Worm (Caenorhabditis elegans): ENCODE data around the gene ugt-65.

ugt-65 gene

DNA sequence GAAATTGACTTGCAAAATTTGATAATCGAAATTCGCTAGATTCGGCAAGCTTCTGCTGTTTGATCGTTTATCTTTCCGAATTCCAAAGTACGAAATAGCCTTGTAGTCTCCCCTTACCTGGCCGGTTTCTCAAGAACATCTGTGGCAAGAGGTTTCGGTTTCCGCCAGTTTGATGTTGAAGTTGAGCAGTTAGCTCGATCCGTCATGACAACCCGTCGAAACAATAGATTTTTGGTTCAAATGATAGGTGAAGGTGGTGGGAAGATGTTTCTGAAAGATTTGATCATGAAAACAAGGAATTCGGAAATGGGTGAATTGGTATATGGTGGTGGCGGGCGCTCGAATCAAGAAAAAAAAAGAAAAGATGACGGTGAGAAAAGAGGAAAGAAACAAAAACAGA lies 22.0 kb upstream of the ugt-65 start, which contains the start of gene acs-20:
Gene acs-20, minus strand, starts transcription at position 270 of the 400 bp plus-strand sequence.
- TF ChIP-seq ama-1 (optimal IDR thresholded peaks at IDR 0.05), result peak; percentile 1
- no peak for TF ChIP-seq dmd-9 (GFP tag; IDR thresholded peaks at IDR 0.05)
- TF ChIP-seq dve-1 (tag; optimal IDR thresholded peaks at IDR 0.05; ENCODE audit: insufficient read depth), result no peak
- TF ChIP-seq fos-1 (tag; optimal IDR thresholded peaks at IDR 0.05), result no peak
- no peak for TF ChIP-seq gei-8 (GFP tag; optimal IDR thresholded peaks at IDR 0.05)
- no peak for TF ChIP-seq ceh-20 (GFP tag; IDR thresholded peaks at IDR 0.05)
- TF ChIP-seq unc-62 (GFP tag; optimal IDR thresholded peaks at IDR 0.05 in 1 of 2), result peak in 1 of 2 experiments; percentile 76
- no peak for TF ChIP-seq unc-62 (tag; optimal IDR thresholded peaks at IDR 0.05)

DNA sequence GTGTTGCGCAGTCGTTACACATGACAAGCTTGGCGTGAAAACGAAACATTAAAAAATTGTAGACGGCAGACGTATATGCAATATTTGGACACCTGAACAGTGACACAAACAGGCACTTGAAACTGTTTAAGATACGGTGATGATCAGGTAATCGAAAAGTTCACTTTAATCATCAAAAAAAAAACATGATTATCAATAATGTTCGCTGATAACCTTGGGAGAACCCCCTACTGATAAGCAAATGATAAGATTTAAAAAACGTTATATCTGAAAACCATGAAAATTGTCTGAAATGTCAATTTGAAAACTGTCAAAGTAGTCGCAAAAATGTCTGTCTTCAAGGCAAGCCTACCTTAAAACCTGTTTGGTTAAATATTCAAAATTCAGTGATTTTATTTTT lies 20.5 kb upstream of the ugt-65 start:
- TF ChIP-seq nhr-76 (tag; optimal IDR thresholded peaks at IDR 0.05) (no peak), sdz-12 (GFP tag; optimal IDR thresholded peaks at IDR 0.05) (no peak), duxl-1 (tag; optimal IDR thresholded peaks at IDR 0.05; ENCODE audit: poor library complexity) (no peak), arid-1 (GFP tag; conservative IDR thresholded peaks at IDR 0.05) (no peak), cey-2 (tag; optimal IDR thresholded peaks at IDR 0.05; ENCODE audit: borderline replicate concordance, insufficient read depth) (peak; percentile 55), nhr-77 (tag; optimal IDR thresholded peaks at IDR 0.05) (no peak), daf-16 (GFP tag; optimal IDR thresholded peaks at IDR 0.05) (no peak), daf-16 (tag; optimal IDR thresholded peaks at IDR 0.05) (peak; percentile 67), ctbp-1 (GFP tag; IDR thresholded peaks at IDR 0.05) (no peak), tra-1 (GFP tag; IDR thresholded peaks at IDR 0.05) (peak; percentile 86), nhr-25 (tag; optimal IDR thresholded peaks at IDR 0.05; ENCODE audit: borderline replicate concordance, insufficient read depth) (no peak), ceh-20 (GFP tag; IDR thresholded peaks at IDR 0.05) (peak; percentile 24; the same call in 1 of the 2 replicates), mes-2 (tag; optimal IDR thresholded peaks at IDR 0.05; ENCODE audit: poor library complexity, severe bottlenecking) (no peak), ztf-11 (tag; optimal IDR thresholded peaks at IDR 0.05) (no peak), zag-1 (tag; optimal IDR thresholded peaks at IDR 0.05) (no peak), php-3 (GFP tag; IDR thresholded peaks at IDR 0.05) (peak; percentile 65), hlh-30 (tag; optimal IDR thresholded peaks at IDR 0.05; ENCODE audit: insufficient read depth) (peak; percentile 45), mep-1 (tag; optimal IDR thresholded peaks at IDR 0.05) (no peak), dmd-9 (GFP tag; IDR thresholded peaks at IDR 0.05) (no peak), snpc-1.2 (GFP tag; IDR thresholded peaks at IDR 0.05) (no peak), dve-1 (tag; optimal IDR thresholded peaks at IDR 0.05; ENCODE audit: insufficient read depth) (peak; percentile 83), pha-4 (GFP tag; IDR thresholded peaks at IDR 0.05) (0 out of 2 replicates have a peak, but pooled peaks have one; percentile 14), pha-4 (tag; optimal IDR thresholded peaks at IDR 0.05) (no peak), nhr-48 (tag; optimal IDR thresholded peaks at IDR 0.05) (peak; percentile 38), mxl-3 (GFP tag; optimal IDR thresholded peaks at IDR 0.05) (peak; percentile 11), hlh-11 (tag; optimal IDR thresholded peaks at IDR 0.05) (peak; percentile 58), lin-38 (GFP tag; IDR thresholded peaks at IDR 0.05) (no peak), lin-1 (GFP tag; IDR thresholded peaks at IDR 0.05) (peak; percentile 38; the same call in 1 of the 2 replicates), Y105C5A.15 (GFP tag; IDR thresholded peaks at IDR 0.05) (no peak), nhr-28 (tag; optimal IDR thresholded peaks at IDR 0.05) (peak; percentile 11), nhr-237 (tag; optimal IDR thresholded peaks at IDR 0.05) (no peak), pqm-1 (tag; optimal IDR thresholded peaks at IDR 0.05) (peak; percentile 80), hif-1 (tag; optimal IDR thresholded peaks at IDR 0.05) (no peak), R02D3.7 (tag; optimal IDR thresholded peaks at IDR 0.05) (no peak), ztf-7 (tag; optimal IDR thresholded peaks at IDR 0.05) (peak; percentile 50), ceh-32 (tag; optimal IDR thresholded peaks at IDR 0.05; ENCODE audit: poor library complexity) (no peak), ZK546.5 (tag; optimal IDR thresholded peaks at IDR 0.05) (no peak), lsy-2 (tag; optimal IDR thresholded peaks at IDR 0.05) (peak in 1 of 2 experiments; percentile 17), nhr-41 (GFP tag; IDR thresholded peaks at IDR 0.05) (peak; percentile 93), T20F7.1 (GFP tag; optimal IDR thresholded peaks at IDR 0.05) (peak; percentile 47), nhr-11 (tag; optimal IDR thresholded peaks at IDR 0.05) (no peak), egl-27 (tag; optimal IDR thresholded peaks at IDR 0.05) (no peak), nhr-6 (tag; optimal IDR thresholded peaks at IDR 0.05) (no peak), dmd-6 (GFP tag; IDR thresholded peaks at IDR 0.05) (peak; percentile 95)
